Worm (Caenorhabditis elegans): Measurements from ENCODE around the gene F22E5.17.

DNA sequence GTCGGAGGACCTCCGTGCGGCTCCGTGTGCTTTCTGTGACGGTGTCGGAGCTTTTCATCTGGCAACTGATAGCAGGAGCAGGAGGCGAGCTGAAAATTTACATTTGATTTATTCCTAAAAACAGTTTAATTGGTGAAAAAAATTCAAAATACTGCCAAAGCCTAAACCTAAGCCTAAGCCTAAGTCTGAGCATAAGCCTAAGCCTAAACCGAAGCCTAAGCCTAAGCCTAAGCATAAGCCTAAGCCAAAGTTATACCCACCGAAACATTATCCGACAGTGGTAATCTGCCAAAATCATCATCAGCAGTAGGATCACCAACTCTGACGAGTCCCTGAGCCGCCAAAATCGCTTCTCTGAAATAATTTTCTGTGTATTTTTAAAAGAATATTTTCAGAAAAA, 6.9 kb downstream of the F22E5.17 start:
- TF ChIP-seq sptf-1 (tag; optimal IDR thresholded peaks at IDR 0.05) = no peak
- no peak for TF ChIP-seq unc-62 (GFP tag; optimal IDR thresholded peaks at IDR 0.05)
- TF ChIP-seq ztf-11 (tag; optimal IDR thresholded peaks at IDR 0.05) = no peak
- TF ChIP-seq lsy-2 (tag; optimal IDR thresholded peaks at IDR 0.05) = no peak
